Fruit fly (Drosophila melanogaster): ENCODE data around the gene mRpS21.

dm6 chr3R:13366561-13367518 lies 14.8 kb downstream of the mRpS21 start, which contains the start of gene Elp6:
- TF ChIP-seq Gug (GFP tag; IDR thresholded peaks at IDR 0.05) (peak; percentile 60), CG11902 (GFP tag; optimal IDR thresholded peaks at IDR 0.05) (peak; percentile 75), spab (GFP tag; optimal IDR thresholded peaks at IDR 0.05) (peak; percentile 79), salr (GFP tag; optimal IDR thresholded peaks at IDR 0.05) (peak in 1 of 2 experiments; percentile 93), acj6 (GFP tag; optimal IDR thresholded peaks at IDR 0.05) (peak; percentile 82), Met (GFP tag; optimal IDR thresholded peaks at IDR 0.05) (peak; percentile 85), esn (GFP tag; optimal IDR thresholded peaks at IDR 0.05) (peak; percentile 94), Ets21C (GFP tag; optimal IDR thresholded peaks at IDR 0.05) (peak; percentile 78), CG4318 (GFP tag; optimal IDR thresholded peaks at IDR 0.05) (peak; percentile 81), CG31627 (GFP tag; optimal IDR thresholded peaks at IDR 0.05) (peak; percentile 90)
